ENCODE assay signal across 5 fruit fly cellular contexts in genomic region chr3R:23174739-23175138, dm6.
TF ChIP-seq lines count a peak whose summit lies in the region.

No protein-coding gene starts in this region.

- no peak for TF ChIP-seq CTCF in whole organism, embryonic (GFP tag; optimal IDR thresholded peaks at IDR 0.05; lab: Kevin White, UChicago)

TF ChIP-seq in whole organism, 6 proteins besides CTCF, POLR2A, EP300 and RAD21:
- no peak for TF ChIP-seq CG8478 (optimal IDR thresholded peaks at IDR 0.05; lab: Kevin White, UChicago)
- no peak for TF ChIP-seq EcR (GFP tag; optimal IDR thresholded peaks at IDR 0.05; lab: Kevin White, UChicago)
- no peak for TF ChIP-seq Dll (optimal IDR thresholded peaks at IDR 0.05; lab: Kevin White, UChicago)
- no peak for TF ChIP-seq psq (optimal IDR thresholded peaks at IDR 0.05; lab: Kevin White, UChicago)
- no peak for TF ChIP-seq usp (GFP tag; optimal IDR thresholded peaks at IDR 0.05; lab: Kevin White, UChicago)
- TF ChIP-seq pan (optimal IDR thresholded peaks at IDR 0.05; lab: Kevin White, UChicago): peak; percentile 43

TF ChIP-seq in whole organism, embryonic, 481 proteins besides CTCF, POLR2A, EP300 and RAD21 (continues in another document):
- TF ChIP-seq Sox102F (GFP tag; optimal IDR thresholded peaks at IDR 0.05; lab: Kevin White, UChicago) (peak; percentile 80), CG15269 (tag; optimal IDR thresholded peaks at IDR 0.05; lab: Kevin White, UChicago) (peak; percentile 42), Meics (GFP tag; optimal IDR thresholded peaks at IDR 0.05; lab: Kevin White, UChicago) (no peak), stc (GFP tag; IDR thresholded peaks at IDR 0.05; lab: Robert Waterston, UW) (0 out of 2 replicates have a peak, but pooled peaks have one; percentile 35), so (GFP tag; IDR thresholded peaks at IDR 0.05; lab: Robert Waterston, UW) (no peak), nerfin-1 (tag; optimal IDR thresholded peaks at IDR 0.05; lab: Kevin White, UChicago) (peak; percentile 43), ap (GFP tag; IDR thresholded peaks at IDR 0.05; lab: Robert Waterston, UW) (peak; percentile 60; the same call in 1 of the 2 replicates), wor (GFP tag; IDR thresholded peaks at IDR 0.05; lab: Robert Waterston, UW) (peak; percentile 56), vvl (GFP tag; IDR thresholded peaks at IDR 0.05; lab: Robert Waterston, UW) (0 out of 2 replicates have a peak, but pooled peaks have one; percentile 17), CrebB (tag; optimal IDR thresholded peaks at IDR 0.05; lab: Kevin White, UChicago) (peak; percentile 6), sna (GFP tag; IDR thresholded peaks at IDR 0.05; lab: Robert Waterston, UW; ENCODE audit: partially characterized antibody) (no peak), jing (GFP tag; optimal IDR thresholded peaks at IDR 0.05; lab: Kevin White, UChicago) (peak; percentile 63), Ets65A (GFP tag; lab: Kevin White, UChicago) (peak; percentile 53), CG12391 (tag; optimal IDR thresholded peaks at IDR 0.05; lab: Kevin White, UChicago) (peak; percentile 52), vnd (GFP tag; IDR thresholded peaks at IDR 0.05; lab: Robert Waterston, UW; ENCODE audit: partially characterized antibody) (no peak), CG10366 (GFP tag; IDR thresholded peaks at IDR 0.05; lab: Robert Waterston, UW) (peak; percentile 62), CG8281 (tag; optimal IDR thresholded peaks at IDR 0.05; lab: Kevin White, UChicago) (peak; percentile 8), MTF-1 (GFP tag; optimal IDR thresholded peaks at IDR 0.05; lab: Kevin White, UChicago; ENCODE audit: borderline replicate concordance) (no peak), Dad (GFP tag; optimal IDR thresholded peaks at IDR 0.05; lab: Kevin White, UChicago) (no peak), Hr39 (optimal IDR thresholded peaks at IDR 0.05; lab: Kevin White, UChicago) (no peak), Oli (tag; optimal IDR thresholded peaks at IDR 0.05; lab: Kevin White, UChicago) (peak; percentile 76)

TF ChIP-seq in whole organism, prepupa, 60 proteins besides CTCF, POLR2A, EP300 and RAD21 (continues in another document):
- TF ChIP-seq achi (GFP tag; optimal IDR thresholded peaks at IDR 0.05; lab: Kevin White, UChicago) (peak; percentile 75), CG11902 (GFP tag; optimal IDR thresholded peaks at IDR 0.05; lab: Kevin White, UChicago) (peak; percentile 60), CG3919 (GFP tag; optimal IDR thresholded peaks at IDR 0.05; lab: Kevin White, UChicago) (peak; percentile 33), CG10669 (GFP tag; optimal IDR thresholded peaks at IDR 0.05; lab: Kevin White, UChicago) (peak; percentile 37), Blimp-1 (GFP tag; optimal IDR thresholded peaks at IDR 0.05; lab: Kevin White, UChicago) (no peak), CG6808 (GFP tag; optimal IDR thresholded peaks at IDR 0.05; lab: Kevin White, UChicago) (no peak), dsx (GFP tag; optimal IDR thresholded peaks at IDR 0.05; lab: Kevin White, UChicago; ENCODE audit: poor library complexity, severe bottlenecking) (peak; percentile 62), CG10631 (GFP tag; optimal IDR thresholded peaks at IDR 0.05; lab: Kevin White, UChicago) (peak; percentile 58), OdsH (GFP tag; optimal IDR thresholded peaks at IDR 0.05; lab: Kevin White, UChicago) (peak; percentile 81), CG34406 (GFP tag; optimal IDR thresholded peaks at IDR 0.05; lab: Kevin White, UChicago) (peak; percentile 58), Sox14 (GFP tag; optimal IDR thresholded peaks at IDR 0.05; lab: Kevin White, UChicago) (peak; percentile 75), fkh (GFP tag; optimal IDR thresholded peaks at IDR 0.05; lab: Kevin White, UChicago) (no peak), CG11762 (GFP tag; optimal IDR thresholded peaks at IDR 0.05; lab: Kevin White, UChicago; ENCODE audit: insufficient read depth) (peak; percentile 33), spab (GFP tag; optimal IDR thresholded peaks at IDR 0.05; lab: Kevin White, UChicago) (peak; percentile 53), CG1621 (tag; optimal IDR thresholded peaks at IDR 0.05; lab: Kevin White, UChicago) (peak; percentile 45), CG6163 (GFP tag; IDR thresholded peaks at IDR 0.05; lab: Robert Waterston, UW) (peak; percentile 80), Gug (GFP tag; IDR thresholded peaks at IDR 0.05; lab: Robert Waterston, UW) (peak; percentile 43; the same call in 1 of the 2 replicates), eg (GFP tag; IDR thresholded peaks at IDR 0.05; lab: Robert Waterston, UW) (peak; percentile 18; the same call in 1 of the 3 replicates), CG32006 (GFP tag; optimal IDR thresholded peaks at IDR 0.05; lab: Kevin White, UChicago) (peak; percentile 85), Ets21C (GFP tag; optimal IDR thresholded peaks at IDR 0.05; lab: Kevin White, UChicago) (peak; percentile 49), lz (GFP tag; optimal IDR thresholded peaks at IDR 0.05; lab: Kevin White, UChicago) (peak; percentile 60)

TF ChIP-seq in whole organism, pupa, 21 proteins besides CTCF, POLR2A, EP300 and RAD21:
- peak; percentile 62 for TF ChIP-seq CG8301 (tag; optimal IDR thresholded peaks at IDR 0.05; lab: Kevin White, UChicago)
- peak; percentile 45 for TF ChIP-seq CG17806 (tag; optimal IDR thresholded peaks at IDR 0.05; lab: Kevin White, UChicago)
- no peak for TF ChIP-seq Snoo (tag; optimal IDR thresholded peaks at IDR 0.05; lab: Kevin White, UChicago)
- TF ChIP-seq rn (GFP tag; IDR thresholded peaks at IDR 0.05; lab: Robert Waterston, UW): no peak
- TF ChIP-seq CG34367 (tag; optimal IDR thresholded peaks at IDR 0.05; lab: Kevin White, UChicago): peak; percentile 69
- TF ChIP-seq CG13204 (GFP tag; optimal IDR thresholded peaks at IDR 0.05; lab: Kevin White, UChicago): no peak
- TF ChIP-seq CG8159 (tag; optimal IDR thresholded peaks at IDR 0.05; lab: Kevin White, UChicago): peak; percentile 78
- no peak for TF ChIP-seq gl (tag; optimal IDR thresholded peaks at IDR 0.05; lab: Kevin White, UChicago)
- no peak for TF ChIP-seq EcR (GFP tag; optimal IDR thresholded peaks at IDR 0.05; lab: Kevin White, UChicago)
- TF ChIP-seq CG32121 (GFP tag; IDR thresholded peaks at IDR 0.05; lab: Robert Waterston, UW): no peak
- TF ChIP-seq CG15710 (tag; optimal IDR thresholded peaks at IDR 0.05; lab: Kevin White, UChicago): peak; percentile 67
- peak; percentile 72 for TF ChIP-seq CG14655 (GFP tag; optimal IDR thresholded peaks at IDR 0.05; lab: Kevin White, UChicago)
- peak; percentile 69 for TF ChIP-seq Pif1A (GFP tag; optimal IDR thresholded peaks at IDR 0.05; lab: Kevin White, UChicago)
- no peak for TF ChIP-seq Pif1B (GFP tag; optimal IDR thresholded peaks at IDR 0.05; lab: Kevin White, UChicago)
- TF ChIP-seq CG12605 (GFP tag; IDR thresholded peaks at IDR 0.05; lab: Robert Waterston, UW): no peak
- TF ChIP-seq CG4496 (GFP tag; IDR thresholded peaks at IDR 0.05; lab: Robert Waterston, UW): peak; percentile 5; the same call in 1 of the 3 replicates
- no peak for TF ChIP-seq CG10348 (GFP tag; IDR thresholded peaks at IDR 0.05; lab: Robert Waterston, UW)
- peak; percentile 76 for TF ChIP-seq CG9948 (tag; optimal IDR thresholded peaks at IDR 0.05; lab: Kevin White, UChicago)
- 0 out of 3 replicates have a peak, but pooled peaks have one; percentile 48 for TF ChIP-seq fd96Ca (GFP tag; IDR thresholded peaks at IDR 0.05; lab: Robert Waterston, UW)
- TF ChIP-seq D1 (tag; optimal IDR thresholded peaks at IDR 0.05; lab: Kevin White, UChicago): peak; percentile 25
- no peak for TF ChIP-seq Ets98B (GFP tag; IDR thresholded peaks at IDR 0.05; lab: Robert Waterston, UW)

TF ChIP-seq in whole organism, wandering third instar larva, 38 proteins besides CTCF, POLR2A, EP300 and RAD21:
- TF ChIP-seq ey (GFP tag; optimal IDR thresholded peaks at IDR 0.05; lab: Kevin White, UChicago): peak; percentile 80
- peak in 1 of 2 experiments; percentile 74 for TF ChIP-seq foxo (GFP tag; optimal IDR thresholded peaks at IDR 0.05; lab: Kevin White, UChicago)
- no peak for TF ChIP-seq Hr78 (GFP tag; optimal IDR thresholded peaks at IDR 0.05; lab: Kevin White, UChicago)
- TF ChIP-seq brk (GFP tag; optimal IDR thresholded peaks at IDR 0.05; lab: Kevin White, UChicago): peak; percentile 66
- no peak for TF ChIP-seq Rel (GFP tag; optimal IDR thresholded peaks at IDR 0.05; lab: Kevin White, UChicago)
- TF ChIP-seq Rel (tag; optimal IDR thresholded peaks at IDR 0.05; lab: Kevin White, UChicago): no peak
- TF ChIP-seq dsf (GFP tag; optimal IDR thresholded peaks at IDR 0.05; lab: Kevin White, UChicago; ENCODE audit: borderline replicate concordance): no peak
- peak; percentile 54 for TF ChIP-seq sage (GFP tag; optimal IDR thresholded peaks at IDR 0.05; lab: Kevin White, UChicago)
- TF ChIP-seq rgr (GFP tag; optimal IDR thresholded peaks at IDR 0.05; lab: Kevin White, UChicago): peak; percentile 87
- TF ChIP-seq CG9705 (GFP tag; optimal IDR thresholded peaks at IDR 0.05; lab: Kevin White, UChicago): peak; percentile 22
- no peak for TF ChIP-seq Hr83 (GFP tag; optimal IDR thresholded peaks at IDR 0.05; lab: Kevin White, UChicago; ENCODE audit: poor library complexity, severe bottlenecking)
- no peak for TF ChIP-seq GATAd (GFP tag; optimal IDR thresholded peaks at IDR 0.05; lab: Kevin White, UChicago)
- peak; percentile 67 for TF ChIP-seq h (GFP tag; optimal IDR thresholded peaks at IDR 0.05; lab: Kevin White, UChicago)
- peak; percentile 67 for TF ChIP-seq woc (GFP tag; optimal IDR thresholded peaks at IDR 0.05; lab: Kevin White, UChicago)
- TF ChIP-seq CrebA (GFP tag; optimal IDR thresholded peaks at IDR 0.05; lab: Kevin White, UChicago; ENCODE audit: borderline replicate concordance): peak; percentile 36
- peak; percentile 70 for TF ChIP-seq br (GFP tag; optimal IDR thresholded peaks at IDR 0.05; lab: Kevin White, UChicago)
- TF ChIP-seq HLH106 (tag; optimal IDR thresholded peaks at IDR 0.05; lab: Kevin White, UChicago): peak; percentile 67
- no peak for TF ChIP-seq Dfd (GFP tag; optimal IDR thresholded peaks at IDR 0.05; lab: Kevin White, UChicago)
- TF ChIP-seq tai (GFP tag; optimal IDR thresholded peaks at IDR 0.05; lab: Kevin White, UChicago): peak; percentile 8
- TF ChIP-seq OdsH (GFP tag; optimal IDR thresholded peaks at IDR 0.05; lab: Kevin White, UChicago): peak; percentile 88
- TF ChIP-seq fru (GFP tag; optimal IDR thresholded peaks at IDR 0.05; lab: Kevin White, UChicago): peak; percentile 80
- TF ChIP-seq Hnf4 (GFP tag; optimal IDR thresholded peaks at IDR 0.05; lab: Kevin White, UChicago): peak; percentile 68
- peak; percentile 52 for TF ChIP-seq psq (GFP tag; optimal IDR thresholded peaks at IDR 0.05; lab: Kevin White, UChicago)
- TF ChIP-seq Sp1 (GFP tag; optimal IDR thresholded peaks at IDR 0.05; lab: Kevin White, UChicago): peak; percentile 80
